Fruit fly (Drosophila melanogaster) whole organism, embryonic: ENCODE results near the gene faf.

Experiments
- ATbp ChIP-seq: fragments of 200-800 bp; sonication (Bioruptor generic); optimal IDR thresholded peaks from 2 replicates; lab custom pipeline; 2017; ENCODE audit warnings: missing biosample characterization, mild to moderate bottlenecking, missing genetic modification characterization, missing genetic modification reagents
- CG10959 ChIP-seq: fragments of 200-800 bp; sonication (Bioruptor generic); IDR thresholded peaks from 2 replicates; pipeline ENCODE4 v1.3.6; 2022; ENCODE audit warnings: missing biosample characterization, missing genetic modification characterization
- CG7928 ChIP-seq: fragments of 200-800 bp; sonication (Bioruptor generic); optimal IDR thresholded peaks from 2 replicates; lab custom pipeline; 2017; ENCODE audit warnings: missing biosample characterization, mild to moderate bottlenecking, missing genetic modification characterization
- HmgZ ChIP-seq: fragments of 200-800 bp; sonication (Bioruptor generic); optimal IDR thresholded peaks from 2 replicates; lab custom pipeline; 2018; ENCODE audit warnings: missing biosample characterization, mild to moderate bottlenecking, missing genetic modification characterization
- nmo ChIP-seq: fragments of 200-800 bp; sonication (Bioruptor generic); optimal IDR thresholded peaks from 2 replicates; lab custom pipeline; 2018; ENCODE audit warnings: missing biosample characterization, mild to moderate bottlenecking, missing genetic modification characterization, moderate library complexity

- TF ChIP-seq CG7928 (GFP tag; lab: Kevin White, UChicago) (peak; percentile 43), nmo (peak; percentile 88), ATbp (GFP tag; lab: Kevin White, UChicago) (no peak), CG10959 (GFP tag; lab: Robert Waterston, UW) (no peak), HmgZ (tag; lab: Kevin White, UChicago) (peak; percentile 70)
Observed at dm6 chr3R:31776583-31777362, at the start of gene faf, which contains the start of gene CG2126.
